Worm (Caenorhabditis elegans) whole organism, mixed stage, embryonic: ENCODE results near the gene mltn-8.

Source experiments
- M03D4.4 ChIP-seq: sonication (generic microtip); optimal IDR thresholded peaks from 2 replicates; lab custom pipeline; 2017; ENCODE audit warnings: mild to moderate bottlenecking, missing genetic modification characterization, missing compliant biosample characterization
- bed-3 ChIP-seq: fragments of 200-800 bp; sonication (Bioruptor generic); optimal IDR thresholded peaks from 3 replicates; lab custom pipeline; 2018; ENCODE audit warnings: mild to moderate bottlenecking, missing genetic modification characterization, moderate library complexity, missing compliant biosample characterization
- blmp-1 ChIP-seq: fragments of 150-350 bp; optimal IDR thresholded peaks from 2 replicates; lab custom pipeline; 2014; ENCODE audit warnings: missing biosample characterization, missing genetic modification characterization
- ceh-43 ChIP-seq: fragments of 200-800 bp; sonication (Bioruptor generic); optimal IDR thresholded peaks from 2 replicates; lab custom pipeline; 2018; ENCODE audit warnings: mild to moderate bottlenecking, missing genetic modification characterization, moderate library complexity, missing compliant biosample characterization
- ceh-83 ChIP-seq: fragments of 200-800 bp; sonication (Bioruptor generic); optimal IDR thresholded peaks from 2 replicates; lab custom pipeline; 2018; ENCODE audit warnings: mild to moderate bottlenecking, missing genetic modification characterization, missing compliant biosample characterization
- ces-1 ChIP-seq: fragments of 150-350 bp; optimal IDR thresholded peaks from 2 replicates; lab custom pipeline; 2014; ENCODE audit warnings: missing biosample characterization, missing genetic modification reagents, missing genetic modification characterization
- cnd-1 ChIP-seq: fragments of 200-800 bp; sonication (Bioruptor generic); optimal IDR thresholded peaks from 2 replicates; lab custom pipeline; 2018; ENCODE audit warnings: mild to moderate bottlenecking, missing genetic modification characterization, missing compliant biosample characterization
- drap-1 ChIP-seq: fragments of 200-800 bp; sonication (Bioruptor generic); optimal IDR thresholded peaks from 3 replicates; lab custom pipeline; 2018; ENCODE audit warnings: mild to moderate bottlenecking, missing genetic modification characterization, missing compliant biosample characterization
- elt-3 ChIP-seq: fragments of 150-350 bp; optimal IDR thresholded peaks from 2 replicates; lab custom pipeline; 2014; ENCODE audit warnings: missing biosample characterization, missing genetic modification characterization
- ham-2 ChIP-seq: fragments of 200-800 bp; sonication (Bioruptor generic); optimal IDR thresholded peaks from 2 replicates; lab custom pipeline; 2018; ENCODE audit warnings: mild to moderate bottlenecking, missing genetic modification characterization, missing compliant biosample characterization
- hlh-1 ChIP-seq: fragments of 150-350 bp; optimal IDR thresholded peaks from 2 replicates; lab custom pipeline; 2014; ENCODE audit warnings: missing biosample characterization, missing genetic modification reagents, missing genetic modification characterization
- lin-13 ChIP-seq: fragments of 150-350 bp; optimal IDR thresholded peaks from 2 replicates; lab custom pipeline; 2014; ENCODE audit warnings: missing biosample characterization, missing genetic modification characterization
- lin-32 ChIP-seq: fragments of 200-800 bp; sonication (Bioruptor generic); optimal IDR thresholded peaks from 2 replicates; lab custom pipeline; 2018; ENCODE audit warnings: mild to moderate bottlenecking, missing genetic modification characterization, missing compliant biosample characterization
- lsy-2 ChIP-seq: fragments of 150-350 bp; optimal IDR thresholded peaks from 2 replicates; lab custom pipeline; 2014; ENCODE audit warnings: missing biosample characterization, missing genetic modification characterization
- mab-5 ChIP-seq: fragments of 150-350 bp; optimal IDR thresholded peaks from 2 replicates; lab custom pipeline; 2014; ENCODE audit warnings: missing biosample characterization, missing genetic modification characterization
- mep-1 ChIP-seq: fragments of 150-350 bp; optimal IDR thresholded peaks from 2 replicates; lab custom pipeline; 2017; ENCODE audit warnings: missing biosample characterization, missing genetic modification reagents, missing genetic modification characterization, inconsistent platforms
- mls-2 ChIP-seq: sonication (generic microtip); optimal IDR thresholded peaks from 2 replicates; lab custom pipeline; 2016; ENCODE audit warnings: mild to moderate bottlenecking, missing genetic modification characterization, moderate library complexity, missing compliant biosample characterization
- nhr-12 ChIP-seq: fragments of 150-350 bp; optimal IDR thresholded peaks from 2 replicates; lab custom pipeline; 2014; ENCODE audit warnings: missing biosample characterization, missing genetic modification characterization
- nhr-2 ChIP-seq: fragments of 150-350 bp; optimal IDR thresholded peaks from 2 replicates; lab custom pipeline; 2014; ENCODE audit warnings: missing biosample characterization, missing genetic modification characterization
- nhr-237 ChIP-seq: fragments of 150-350 bp; optimal IDR thresholded peaks from 2 replicates; lab custom pipeline; 2014; ENCODE audit warnings: missing biosample characterization, missing genetic modification characterization
- nhr-28 ChIP-seq: fragments of 150-350 bp; optimal IDR thresholded peaks from 2 replicates; lab custom pipeline; 2014; ENCODE audit warnings: missing biosample characterization, missing genetic modification characterization
- nhr-76 ChIP-seq: sonication (generic microtip); optimal IDR thresholded peaks from 2 replicates; lab custom pipeline; 2017; ENCODE audit warnings: missing biosample characterization, missing genetic modification characterization
- pha-4 ChIP-seq: fragments of 150-350 bp; optimal IDR thresholded peaks from 2 replicates; lab custom pipeline; 2018; ENCODE audit warnings: missing biosample characterization, missing genetic modification reagents, missing genetic modification characterization
- sem-2 ChIP-seq: fragments of 200-800 bp; sonication (Bioruptor generic); optimal IDR thresholded peaks from 2 replicates; lab custom pipeline; 2018; ENCODE audit warnings: mild to moderate bottlenecking, missing genetic modification characterization, missing compliant biosample characterization
- snpc-4 ChIP-seq: fragments of 150-350 bp; optimal IDR thresholded peaks from 2 replicates; lab custom pipeline; 2014; ENCODE audit warnings: missing biosample characterization, missing genetic modification characterization
- sptf-1 ChIP-seq: sonication (generic microtip); optimal IDR thresholded peaks from 2 replicates; lab custom pipeline; 2017; ENCODE audit warnings: mild to moderate bottlenecking, missing genetic modification characterization, moderate library complexity, missing compliant biosample characterization
- tbx-8 ChIP-seq: fragments of 200-800 bp; sonication (Bioruptor generic); optimal IDR thresholded peaks from 2 replicates; lab custom pipeline; 2018; ENCODE audit warnings: mild to moderate bottlenecking, missing genetic modification characterization, moderate library complexity, missing compliant biosample characterization
- unc-120 ChIP-seq: sonication (generic microtip); optimal IDR thresholded peaks from 2 replicates; lab custom pipeline; 2017; ENCODE audit warnings: missing genetic modification characterization, missing compliant biosample characterization; ENCODE audit not compliant: poor library complexity, severe bottlenecking
- unc-39 ChIP-seq: fragments of 150-350 bp; optimal IDR thresholded peaks from 2 replicates; lab custom pipeline; 2014; ENCODE audit warnings: missing biosample characterization, missing genetic modification characterization
- unc-62 ChIP-seq: fragments of 150-350 bp; optimal IDR thresholded peaks from 2 replicates; lab custom pipeline; 2014; ENCODE audit warnings: missing biosample characterization, missing genetic modification reagents, missing genetic modification characterization
- zip-8 ChIP-seq: fragments of 150-350 bp; optimal IDR thresholded peaks from 2 replicates; lab custom pipeline; 2014; ENCODE audit warnings: missing biosample characterization, missing genetic modification characterization
- ztf-11 ChIP-seq: fragments of 150-350 bp; optimal IDR thresholded peaks from 2 replicates; lab custom pipeline; 2014; ENCODE audit warnings: missing biosample characterization, missing genetic modification characterization

mltn-8 gene

ce11 chrV:380186-380585 is at the start of gene mltn-8:
Gene mltn-8, minus strand, starts transcription at chrV:380286.
- TF ChIP-seq ces-1 (GFP tag; lab: Kevin White, UChicago) (no peak), nhr-28 (tag; lab: Kevin White, UChicago) (no peak), nhr-2 (no peak), unc-39 (tag; lab: Kevin White, UChicago) (no peak), hlh-1 (no peak), drap-1 (no peak), elt-3 (tag; lab: Kevin White, UChicago) (no peak)

DNA sequence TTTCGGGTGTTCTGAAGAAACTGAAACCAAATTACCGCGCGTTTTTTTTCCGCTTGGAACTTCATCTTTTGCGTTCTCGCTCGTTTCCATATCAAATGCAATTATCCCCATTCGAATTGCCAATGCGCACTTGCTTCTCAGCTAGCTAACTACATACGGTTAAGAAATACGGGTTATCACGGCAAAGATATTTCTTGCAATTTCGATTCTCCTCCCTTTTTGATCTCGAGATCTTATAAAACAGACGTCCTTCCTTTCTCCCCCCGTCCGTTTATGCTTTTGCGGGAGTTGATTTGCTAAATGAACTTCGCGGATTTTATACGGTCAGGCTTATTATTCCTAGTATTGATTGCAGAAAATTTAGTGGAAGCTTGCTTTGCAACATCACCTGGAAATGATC is 48.8 kb upstream of the mltn-8 start, which contains the start of gene B0554.4:
TSS of gene B0554.4 (plus strand) at position 301 of the 400 bp plus-strand sequence.
- TF ChIP-seq ham-2 (GFP tag; lab: Kevin White, UChicago) = no peak
- no peak for TF ChIP-seq bed-3 (GFP tag; lab: Kevin White, UChicago)
- no peak for TF ChIP-seq blmp-1 (tag; lab: Kevin White, UChicago)

- TF ChIP-seq nhr-76 (tag; lab: Kevin White, UChicago) (no peak), hlh-1 (no peak), sptf-1 (tag; lab: Kevin White, UChicago) (no peak), nhr-12 (tag; lab: Kevin White, UChicago) (no peak), ztf-11 (tag; lab: Kevin White, UChicago) (no peak), snpc-4 (tag; lab: Kevin White, UChicago) (no peak), zip-8 (no peak), nhr-28 (tag; lab: Kevin White, UChicago) (no peak), unc-62 (GFP tag; lab: Kevin White, UChicago) (no peak), mab-5 (tag; lab: Kevin White, UChicago) (no peak), M03D4.4 (tag; lab: Kevin White, UChicago) (no peak), cnd-1 (tag; lab: Kevin White, UChicago) (no peak), blmp-1 (tag; lab: Kevin White, UChicago) (no peak), lin-32 (GFP tag; lab: Kevin White, UChicago) (no peak), elt-3 (tag; lab: Kevin White, UChicago) (no peak), nhr-237 (tag; lab: Kevin White, UChicago) (no peak)
Measured at ce11 chrV:424140-424539, 44.1 kb upstream of the mltn-8 start, which contains the start of gene B0554.5. Gene B0554.5, plus strand, starts transcription at chrV:424440.

ce11 chrV:422133-422532 is 42.0 kb upstream of the mltn-8 start, which contains the start of gene dod-20:
Gene dod-20, plus strand, starts transcription at chrV:422433.
- no peak for TF ChIP-seq mab-5 (tag; lab: Kevin White, UChicago)
- no peak for TF ChIP-seq nhr-76 (tag; lab: Kevin White, UChicago)
- TF ChIP-seq sem-2 (GFP tag; lab: Kevin White, UChicago) = no peak
- no peak for TF ChIP-seq zip-8
- no peak for TF ChIP-seq cnd-1 (tag; lab: Kevin White, UChicago)

DNA sequence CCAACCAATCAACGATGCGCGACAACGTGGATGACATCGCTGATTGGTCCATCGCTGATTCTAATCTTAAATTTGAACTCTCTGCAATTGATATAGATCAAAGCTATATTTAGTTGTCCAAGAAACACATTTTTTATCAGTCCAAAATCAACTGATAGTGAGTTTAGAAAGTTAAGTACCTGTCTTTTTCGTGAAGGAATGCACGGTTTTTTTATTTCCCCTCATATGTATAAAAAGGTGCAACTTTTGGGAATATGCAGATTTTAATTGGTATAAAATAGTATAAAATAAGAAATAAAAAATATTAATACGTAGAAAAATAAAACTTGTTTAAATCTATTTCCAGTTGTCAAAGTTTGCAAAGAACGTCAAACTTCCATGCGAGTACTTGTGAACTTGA is 38.3 kb upstream of the mltn-8 start, which contains the start of gene Y39D8A.1:
TSS of gene Y39D8A.1 (plus strand) at position 301 of the 400 bp plus-strand sequence.
- TF ChIP-seq drap-1 (no peak), lin-13 (tag; lab: Kevin White, UChicago) (no peak), sptf-1 (tag; lab: Kevin White, UChicago) (no peak), zip-8 (no peak), unc-120 (no peak), elt-3 (tag; lab: Kevin White, UChicago) (no peak), unc-62 (GFP tag; lab: Kevin White, UChicago) (no peak), nhr-12 (tag; lab: Kevin White, UChicago) (no peak), nhr-28 (tag; lab: Kevin White, UChicago) (no peak), ceh-83 (no peak), lsy-2 (tag; lab: Kevin White, UChicago) (no peak), mls-2 (tag; lab: Kevin White, UChicago) (no peak), ceh-43 (no peak), M03D4.4 (tag; lab: Kevin White, UChicago) (no peak), lin-32 (GFP tag; lab: Kevin White, UChicago) (no peak)

- TF ChIP-seq nhr-12 (tag; lab: Kevin White, UChicago) = no peak
- no peak for TF ChIP-seq M03D4.4 (tag; lab: Kevin White, UChicago)
- no peak for TF ChIP-seq ham-2 (GFP tag; lab: Kevin White, UChicago)
- no peak for TF ChIP-seq sem-2 (GFP tag; lab: Kevin White, UChicago)
- TF ChIP-seq nhr-237 (tag; lab: Kevin White, UChicago) = no peak
- TF ChIP-seq ces-1 (GFP tag; lab: Kevin White, UChicago) = no peak
- no peak for TF ChIP-seq mep-1 (tag; lab: Kevin White, UChicago)
- no peak for TF ChIP-seq lin-32 (GFP tag; lab: Kevin White, UChicago)
- no peak for TF ChIP-seq lin-13 (tag; lab: Kevin White, UChicago)
- TF ChIP-seq unc-39 (tag; lab: Kevin White, UChicago) = no peak
- TF ChIP-seq ztf-11 (tag; lab: Kevin White, UChicago) = no peak
- TF ChIP-seq zip-8 = no peak
- no peak for TF ChIP-seq mab-5 (tag; lab: Kevin White, UChicago)
- no peak for TF ChIP-seq tbx-8
- TF ChIP-seq lsy-2 (tag; lab: Kevin White, UChicago) = no peak
- no peak for TF ChIP-seq mls-2 (tag; lab: Kevin White, UChicago)
- no peak for TF ChIP-seq snpc-4 (tag; lab: Kevin White, UChicago)
- TF ChIP-seq pha-4 = no peak
Measured at ce11 chrV:417656-418353, 37.7 kb upstream of the mltn-8 start, which contains the start of gene irg-8. Gene irg-8, minus strand, starts transcription at chrV:417706.
